Worm (Caenorhabditis elegans) whole organism, L4/young adult: ENCODE measurements around the gene egl-20.
"Not testable (repeated sequence)": the region's sequence is repeated elsewhere in the genome, so short reads cannot be mapped to it uniquely, and the experiment has no call there.

Source experiments
- W03F9.2 ChIP-seq: fragments of 150-350 bp; optimal IDR thresholded peaks from 2 replicates; lab custom pipeline; 2014; ENCODE audit warnings: missing biosample characterization, missing genetic modification characterization
- dao-5 ChIP-seq: sonication (generic microtip); optimal IDR thresholded peaks from 2 replicates; lab custom pipeline; 2016; ENCODE audit warnings: missing genotype, missing genetic modification characterization, moderate library complexity, missing compliant biosample characterization
- him-1 ChIP-seq: sonication (generic microtip); optimal IDR thresholded peaks from 2 replicates; lab custom pipeline; 2016; ENCODE audit warnings: missing genotype, missing genetic modification reagents, missing genetic modification characterization, missing compliant biosample characterization

egl-20 gene

ce11 chrIV:9773441-9773840, 41.9 kb downstream of the egl-20 start:
- TF ChIP-seq W03F9.2 (tag; lab: Kevin White, UChicago) (no peak), him-1 (tag; lab: Kevin White, UChicago) (no peak), dao-5 (tag; lab: Kevin White, UChicago) (no peak)

ce11 chrIV:9772096-9772720, 43.1 kb downstream of the egl-20 start, which contains the start of gene cav-1:
Gene cav-1 (plus strand): TSS chrIV:9772510.
- TF ChIP-seq W03F9.2 (tag; lab: Kevin White, UChicago) (no peak), him-1 (tag; lab: Kevin White, UChicago) (no peak), dao-5 (tag; lab: Kevin White, UChicago) (no peak)

- TF ChIP-seq W03F9.2 (tag; lab: Kevin White, UChicago) (no peak), him-1 (tag; lab: Kevin White, UChicago) (no peak), dao-5 (tag; lab: Kevin White, UChicago) (no peak)
These were observed 44.5 kb downstream of the egl-20 start for ce11 chrIV:9770798-9771197.

ce11 chrIV:9769746-9770145, 45.6 kb downstream of the egl-20 start, which contains the start of gene msp-78:
Gene msp-78 (plus strand): TSS chrIV:9770046.
- not testable (repeated sequence) for TF ChIP-seq dao-5, him-1, W03F9.2 (tag; lab: Kevin White, UChicago)

ce11 chrIV:9767054-9767453, 48.3 kb downstream of the egl-20 start, which contains the start of gene msp-79:
Gene msp-79 (minus strand): TSS chrIV:9767154.
- not testable (repeated sequence) for TF ChIP-seq W03F9.2, dao-5, him-1 (tag; lab: Kevin White, UChicago)

ce11 chrIV:9766250-9766649, 49.1 kb downstream of the egl-20 start, which contains the start of gene ssp-36:
Gene ssp-36 (minus strand): TSS chrIV:9766350.
- TF ChIP-seq W03F9.2 (tag; lab: Kevin White, UChicago): no peak

- TF ChIP-seq him-1 (tag; lab: Kevin White, UChicago): no peak
These were observed 52.6 kb downstream of the egl-20 start for ce11 chrIV:9762667-9763173.
